Worm (Caenorhabditis elegans) whole organism, L1 larva: ENCODE measurements around the gene ZK354.7.

Source experiments
- aha-1 ChIP-seq: fragments of 150-350 bp; optimal IDR thresholded peaks from 2 replicates; lab custom pipeline; 2014; ENCODE audit warnings: missing biosample characterization, missing genetic modification characterization
- aly-2 ChIP-seq: fragments of 150-350 bp; optimal IDR thresholded peaks from 2 replicates; lab custom pipeline; 2014; ENCODE audit warnings: missing biosample characterization, missing genetic modification characterization
- blmp-1 ChIP-seq: fragments of 150-350 bp; optimal IDR thresholded peaks from 2 replicates; lab custom pipeline; 2014; ENCODE audit warnings: missing biosample characterization, missing genetic modification characterization
- ceh-8 ChIP-seq: fragments of 200-800 bp; sonication (Bioruptor generic); optimal IDR thresholded peaks from 2 replicates; lab custom pipeline; 2018; ENCODE audit warnings: mild to moderate bottlenecking, missing genetic modification characterization, moderate library complexity, missing compliant biosample characterization
- ceh-82 ChIP-seq, 3 experiments: fragments of 150-350 bp in 1 of 3; sonication (generic microtip) in 2 of 3; optimal IDR thresholded peaks; 2 replicates each; lab custom pipeline; 2014 to 2017; ENCODE audit warnings: missing biosample characterization in 3 of 3, missing genetic modification characterization in 3 of 3
- dpl-1 ChIP-seq, 3 experiments: fragments of 150-350 bp in 2 of 3; sonication (generic microtip) in 1 of 3; optimal IDR thresholded peaks; 2 replicates each; lab custom pipeline; 2014 to 2017; ENCODE audit warnings: missing biosample characterization in 3 of 3, missing genetic modification characterization in 3 of 3, missing genetic modification reagents in 3 of 3
- dsc-1 ChIP-seq: sonication (generic microtip); optimal IDR thresholded peaks from 2 replicates; lab custom pipeline; 2016; ENCODE audit warnings: mild to moderate bottlenecking, missing genetic modification characterization, missing compliant biosample characterization
- efl-1 ChIP-seq, 4 experiments: fragments of 150-350 bp; optimal IDR thresholded peaks in 3 of 4; peaks in 1 of 4; 1 replicate in 1 of 4; 2 replicates in 3 of 4; lab custom pipeline; 2014; ENCODE audit warnings: missing biosample characterization in 2 of 4, missing genetic modification characterization in 2 of 4, missing genetic modification reagents in 2 of 4
- elt-2 ChIP-seq: sonication (generic microtip); optimal IDR thresholded peaks from 2 replicates; lab custom pipeline; 2016; ENCODE audit warnings: missing genetic modification characterization, mild to moderate bottlenecking, inconsistent platforms, missing compliant biosample characterization, missing genetic modification reagents
- elt-3 ChIP-seq, 6 experiments: fragments of 150-350 bp in 1 of 6; sonication (generic microtip); optimal IDR thresholded peaks; 2 replicates each; lab custom pipeline; 2017 to 2018; ENCODE audit warnings: missing biosample characterization in 6 of 6, missing genetic modification characterization in 6 of 6, inconsistent platforms in 1 of 6
- fkh-10 ChIP-seq: sonication (generic microtip); optimal IDR thresholded peaks from 2 replicates; lab custom pipeline; 2017; ENCODE audit warnings: missing biosample characterization, missing genetic modification reagents, missing genetic modification characterization
- grh-1 ChIP-seq: fragments of 200-800 bp; sonication (Bioruptor generic); IDR thresholded peaks from 2 replicates; pipeline ENCODE4 v1.3.6; 2022; ENCODE audit warnings: missing genetic modification reagents, missing genetic modification characterization, missing compliant biosample characterization
- hlh-4 ChIP-seq: sonication (generic microtip); optimal IDR thresholded peaks from 2 replicates; lab custom pipeline; 2016; ENCODE audit warnings: mild to moderate bottlenecking, missing genetic modification characterization, missing compliant biosample characterization
- irx-1 ChIP-seq: sonication (generic microtip); optimal IDR thresholded peaks from 2 replicates; lab custom pipeline; 2016; ENCODE audit warnings: missing genetic modification characterization, missing compliant biosample characterization
- isw-1 ChIP-seq: fragments of 200-800 bp; sonication (Bioruptor generic); IDR thresholded peaks from 2 replicates; pipeline ENCODE4 v1.3.6; 2022; ENCODE audit warnings: missing genetic modification characterization, missing compliant biosample characterization
- lin-13 ChIP-seq: fragments of 150-350 bp; optimal IDR thresholded peaks from 2 replicates; lab custom pipeline; 2014; ENCODE audit warnings: missing biosample characterization, missing genetic modification reagents, missing genetic modification characterization
- lin-14 ChIP-seq: fragments of 200-800 bp; sonication (Bioruptor generic); optimal IDR thresholded peaks from 2 replicates; lab custom pipeline; 2018; ENCODE audit warnings: mild to moderate bottlenecking, missing genetic modification characterization, moderate library complexity, missing compliant biosample characterization
- lin-35 ChIP-seq, 2 experiments: fragments of 150-350 bp; optimal IDR thresholded peaks; 2 replicates each; lab custom pipeline; 2014; ENCODE audit warnings: missing biosample characterization in 2 of 2, missing genetic modification characterization in 2 of 2, missing genetic modification reagents in 2 of 2
- lsy-2 ChIP-seq, 2 experiments: fragments of 150-350 bp; optimal IDR thresholded peaks; 2 replicates each; lab custom pipeline; 2014; ENCODE audit warnings: missing biosample characterization in 2 of 2, missing genetic modification characterization in 2 of 2
- mdl-1 ChIP-seq, 2 experiments: fragments of 150-350 bp; optimal IDR thresholded peaks; 2 replicates each; lab custom pipeline; 2014 to 2017; ENCODE audit warnings: missing biosample characterization in 2 of 2, missing genetic modification characterization in 2 of 2, inconsistent platforms in 1 of 2
- mep-1 ChIP-seq: fragments of 150-350 bp; optimal IDR thresholded peaks from 2 replicates; lab custom pipeline; 2014; ENCODE audit warnings: missing biosample characterization, missing genetic modification characterization
- nhr-20 ChIP-seq: sonication (generic microtip); optimal IDR thresholded peaks from 2 replicates; lab custom pipeline; 2016; ENCODE audit warnings: mild to moderate bottlenecking, missing genetic modification characterization, missing compliant biosample characterization
- nhr-237 ChIP-seq: fragments of 150-350 bp; optimal IDR thresholded peaks from 2 replicates; lab custom pipeline; 2014; ENCODE audit warnings: missing biosample characterization, missing genetic modification characterization
- nhr-47 ChIP-seq: sonication (generic microtip); optimal IDR thresholded peaks from 2 replicates; lab custom pipeline; 2016; ENCODE audit warnings: mild to moderate bottlenecking, missing genetic modification characterization, moderate library complexity, missing compliant biosample characterization
- nhr-71 ChIP-seq: sonication (generic microtip); optimal IDR thresholded peaks from 2 replicates; lab custom pipeline; 2016; ENCODE audit warnings: mild to moderate bottlenecking, missing genetic modification characterization, moderate library complexity, missing compliant biosample characterization
- nhr-76 ChIP-seq: sonication (generic microtip); optimal IDR thresholded peaks from 2 replicates; lab custom pipeline; 2017; ENCODE audit warnings: missing biosample characterization, missing genetic modification characterization
- nhr-85 ChIP-seq: sonication (generic microtip); peaks from one replicate; lab custom pipeline; 2016; ENCODE audit warnings: missing genetic modification characterization, inconsistent platforms, missing compliant biosample characterization
- nhr-90 ChIP-seq: sonication (generic microtip); optimal IDR thresholded peaks from 2 replicates; lab custom pipeline; 2016; ENCODE audit warnings: mild to moderate bottlenecking, missing genetic modification characterization, missing compliant biosample characterization; ENCODE audit not compliant: poor library complexity
- pax-3 ChIP-seq: fragments of 200-800 bp; sonication (Bioruptor generic); optimal IDR thresholded peaks from 2 replicates; lab custom pipeline; 2018; ENCODE audit warnings: mild to moderate bottlenecking, missing genetic modification characterization, moderate library complexity, missing compliant biosample characterization
- skn-1 ChIP-seq: fragments of 150-350 bp; optimal IDR thresholded peaks from 2 replicates; lab custom pipeline; 2014; ENCODE audit warnings: missing biosample characterization, missing genetic modification characterization
- snu-23 ChIP-seq: sonication (generic microtip); optimal IDR thresholded peaks from 2 replicates; lab custom pipeline; 2016; ENCODE audit warnings: missing genetic modification characterization, missing compliant biosample characterization
- tlp-1 ChIP-seq: fragments of 150-350 bp; optimal IDR thresholded peaks from 2 replicates; lab custom pipeline; 2014; ENCODE audit warnings: missing biosample characterization, missing genetic modification characterization
- unc-98 ChIP-seq: fragments of 200-800 bp; sonication (Bioruptor generic); IDR thresholded peaks from 2 replicates; pipeline ENCODE4 v1.3.6; 2022; ENCODE audit warnings: missing genetic modification characterization, missing compliant biosample characterization
- xbp-1 ChIP-seq: sonication (generic microtip); optimal IDR thresholded peaks from 2 replicates; lab custom pipeline; 2016; ENCODE audit warnings: missing genetic modification characterization, missing compliant biosample characterization
- ztf-11 ChIP-seq, 2 experiments: sonication (generic microtip); optimal IDR thresholded peaks; 2 replicates each; lab custom pipeline; 2016 to 2017; ENCODE audit warnings: missing genetic modification characterization in 2 of 2, missing biosample characterization in 1 of 2, missing compliant biosample characterization in 1 of 2

ZK354.7 gene

ce11 chrIV:5303030-5303429 lies at the start of gene ZK354.7:
Gene ZK354.7 (minus strand): TSS chrIV:5303130.
- TF ChIP-seq nhr-85 (tag; lab: Kevin White, UChicago) (no peak), dpl-1 (GFP tag; optimal IDR thresholded peaks at IDR 0.05; lab: Kevin White, UChicago) (no peak), mdl-1 (tag; optimal IDR thresholded peaks at IDR 0.05; lab: Kevin White, UChicago) (no peak), aha-1 (tag; lab: Kevin White, UChicago) (no peak), dsc-1 (tag; lab: Kevin White, UChicago) (no peak), hlh-4 (tag; lab: Kevin White, UChicago) (no peak), nhr-20 (tag; lab: Kevin White, UChicago) (no peak), nhr-71 (tag; lab: Kevin White, UChicago) (no peak), efl-1 (optimal IDR thresholded peaks at IDR 0.05; lab: Kevin White, UChicago) (no peak), efl-1 (GFP tag; optimal IDR thresholded peaks at IDR 0.05 in 1 of 2; lab: Kevin White, UChicago) (no peak), grh-1 (no peak), tlp-1 (no peak), fkh-10 (GFP tag; lab: Kevin White, UChicago) (no peak), elt-3 (tag; optimal IDR thresholded peaks at IDR 0.05; lab: Kevin White, UChicago) (no peak), isw-1 (no peak), ceh-8 (GFP tag; lab: Kevin White, UChicago) (no peak)

ce11 chrIV:5350480-5351193 lies 47.7 kb upstream of the ZK354.7 start, which contains the start of gene gba-4:
Gene gba-4 (minus strand): TSS chrIV:5350897.
- TF ChIP-seq elt-2 (tag; lab: Kevin White, UChicago): peak; percentile 78

- no peak for TF ChIP-seq skn-1 (tag; lab: Kevin White, UChicago)
- TF ChIP-seq ztf-11 (tag; optimal IDR thresholded peaks at IDR 0.05; lab: Kevin White, UChicago): no peak
- TF ChIP-seq lsy-2 (tag; optimal IDR thresholded peaks at IDR 0.05; lab: Kevin White, UChicago): peak in 1 of 2 experiments; percentile 10
- TF ChIP-seq efl-1 (optimal IDR thresholded peaks at IDR 0.05; lab: Kevin White, UChicago): no peak
- peak in 1 of 2 experiments; percentile 34 for TF ChIP-seq efl-1 (GFP tag; optimal IDR thresholded peaks at IDR 0.05 in 1 of 2; lab: Kevin White, UChicago)
- TF ChIP-seq nhr-47 (tag; lab: Kevin White, UChicago): no peak
- TF ChIP-seq nhr-76: no peak
- TF ChIP-seq unc-98 (GFP tag; lab: Robert Waterston, UW): no peak
- peak; percentile 21 for TF ChIP-seq snu-23 (GFP tag; lab: Kevin White, UChicago)
- TF ChIP-seq xbp-1 (tag; lab: Kevin White, UChicago): peak; percentile 10
- TF ChIP-seq ceh-82 (tag; optimal IDR thresholded peaks at IDR 0.05; lab: Kevin White, UChicago): no peak
- peak; percentile 52 for TF ChIP-seq nhr-90 (tag; lab: Kevin White, UChicago)
- TF ChIP-seq nhr-71 (tag; lab: Kevin White, UChicago): peak; percentile 18
- peak; percentile 55 for TF ChIP-seq nhr-85 (tag; lab: Kevin White, UChicago)
- TF ChIP-seq mep-1: no peak
- peak in 1 of 2 experiments; percentile 65 for TF ChIP-seq lin-35 (GFP tag; optimal IDR thresholded peaks at IDR 0.05; lab: Kevin White, UChicago)
Observed at ce11 chrIV:5344168-5344567, 41.2 kb upstream of the ZK354.7 start.

- peak; percentile 65 for TF ChIP-seq blmp-1 (tag; lab: Kevin White, UChicago)
- TF ChIP-seq aly-2: no peak
- no peak for TF ChIP-seq dsc-1 (tag; lab: Kevin White, UChicago)
- no peak for TF ChIP-seq lin-13 (GFP tag; lab: Kevin White, UChicago)
- peak in 5 of 6 experiments; percentile 8 to 83 (median 11) for TF ChIP-seq elt-3 (tag; optimal IDR thresholded peaks at IDR 0.05; lab: Kevin White, UChicago)
- TF ChIP-seq isw-1: no peak
- no peak for TF ChIP-seq fkh-10 (GFP tag; lab: Kevin White, UChicago)
- peak in 1 of 2 experiments; percentile 21 for TF ChIP-seq lsy-2 (tag; optimal IDR thresholded peaks at IDR 0.05; lab: Kevin White, UChicago)
- peak; percentile 15 for TF ChIP-seq lin-14
- no peak for TF ChIP-seq nhr-237 (tag; lab: Kevin White, UChicago)
- no peak for TF ChIP-seq irx-1 (tag; lab: Kevin White, UChicago)
- TF ChIP-seq pax-3 (tag; lab: Kevin White, UChicago): no peak
- TF ChIP-seq nhr-85 (tag; lab: Kevin White, UChicago): peak; percentile 76
- TF ChIP-seq, all 84 proteins: peak for 5
Observed at ce11 chrIV:5339255-5339654, 36.3 kb upstream of the ZK354.7 start, which contains the start of gene Y4C6B.2. Gene Y4C6B.2 (plus strand): TSS chrIV:5339574.
